Worm (Caenorhabditis elegans) whole organism, L4/young adult: Measurements from ENCODE around the gene srt-33.

ENCODE experiments used
- W03F9.2 ChIP-seq: fragments of 150-350 bp; optimal IDR thresholded peaks from 2 replicates; lab custom pipeline; 2014; ENCODE audit warnings: missing biosample characterization, missing genetic modification characterization
- dao-5 ChIP-seq: sonication (generic microtip); optimal IDR thresholded peaks from 2 replicates; lab custom pipeline; 2016; ENCODE audit warnings: missing genotype, missing genetic modification characterization, moderate library complexity, missing compliant biosample characterization
- him-1 ChIP-seq: sonication (generic microtip); optimal IDR thresholded peaks from 2 replicates; lab custom pipeline; 2016; ENCODE audit warnings: missing genotype, missing genetic modification reagents, missing genetic modification characterization, missing compliant biosample characterization

- TF ChIP-seq him-1 (tag; lab: Kevin White, UChicago) (no peak), W03F9.2 (tag; lab: Kevin White, UChicago) (no peak), dao-5 (tag; lab: Kevin White, UChicago) (no peak)
Observed at ce11 chrV:14260831-14261230, 18.8 kb downstream of the srt-33 start, which contains the start of gene F40G12.2.
